Fruit fly (Drosophila melanogaster) whole organism, embryonic: ENCODE measurements around the gene CG17329.

Experiments
- CG10274 ChIP-seq: fragments of 200-800 bp; sonication (Bioruptor generic); optimal IDR thresholded peaks from 3 replicates; lab custom pipeline; 2017; ENCODE audit warnings: missing biosample characterization, mild to moderate bottlenecking, missing genetic modification characterization
- CG10979 ChIP-seq: fragments of 200-800 bp; sonication (Bioruptor generic); optimal IDR thresholded peaks from 2 replicates; lab custom pipeline; 2018; ENCODE audit warnings: missing biosample characterization, mild to moderate bottlenecking, missing genetic modification characterization, moderate library complexity
- CG12071 ChIP-seq: fragments of 200-800 bp; sonication (Bioruptor generic); optimal IDR thresholded peaks from 3 replicates; lab custom pipeline; 2018; ENCODE audit warnings: missing biosample characterization, mild to moderate bottlenecking, missing genetic modification characterization
- CG13775 ChIP-seq: fragments of 200-800 bp; sonication (Bioruptor generic); optimal IDR thresholded peaks from 3 replicates; lab custom pipeline; 2017; ENCODE audit warnings: missing biosample characterization, mild to moderate bottlenecking, missing genetic modification characterization
- CG16813 ChIP-seq: fragments of 200-800 bp; sonication (Bioruptor generic); IDR thresholded peaks from 3 replicates; pipeline ENCODE4 v1.3.6; 2022; ENCODE audit warnings: missing biosample characterization, missing genetic modification characterization; ENCODE audit not compliant: partially characterized antibody
- CG1792 ChIP-seq: fragments of 200-800 bp; sonication (Bioruptor generic); optimal IDR thresholded peaks from 2 replicates; lab custom pipeline; 2016; ENCODE audit warnings: missing biosample characterization, missing genetic modification characterization
- CG1832 ChIP-seq: fragments of 200-800 bp; sonication (Bioruptor generic); optimal IDR thresholded peaks from 2 replicates; lab custom pipeline; 2017; ENCODE audit warnings: missing biosample characterization, mild to moderate bottlenecking, missing genetic modification characterization, inconsistent platforms
- CG3163 ChIP-seq: fragments of 200-800 bp; sonication (Bioruptor generic); optimal IDR thresholded peaks from 3 replicates; lab custom pipeline; 2016; ENCODE audit warnings: missing biosample characterization, missing genetic modification characterization
- CG4404 ChIP-seq: fragments of 200-800 bp; sonication (Bioruptor generic); IDR thresholded peaks from 2 replicates; pipeline ENCODE4 v1.3.6; 2022; ENCODE audit warnings: missing biosample characterization, missing genetic modification characterization
- CG6254 ChIP-seq: fragments of 200-800 bp; sonication (Bioruptor generic); optimal IDR thresholded peaks from 3 replicates; lab custom pipeline; 2017; ENCODE audit warnings: mild to moderate bottlenecking, missing biosample characterization, missing genetic modification reagents, missing genetic modification characterization
- CG8359 ChIP-seq: fragments of 200-800 bp; sonication (Bioruptor generic); optimal IDR thresholded peaks from 2 replicates; lab custom pipeline; 2017; ENCODE audit warnings: missing biosample characterization, mild to moderate bottlenecking, missing genetic modification characterization, borderline replicate concordance
- CG8478 ChIP-seq: fragments of >200 bp; optimal IDR thresholded peaks from 2 replicates; lab custom pipeline; 2018
- CG9437 ChIP-seq: fragments of 200-800 bp; sonication (Bioruptor generic); optimal IDR thresholded peaks from 2 replicates; lab custom pipeline; 2018; ENCODE audit warnings: missing biosample characterization, mild to moderate bottlenecking, missing genetic modification characterization
- CoRest ChIP-seq: fragments of 200-800 bp; sonication (Bioruptor generic); optimal IDR thresholded peaks from 3 replicates; lab custom pipeline; 2018; ENCODE audit warnings: missing biosample characterization, mild to moderate bottlenecking, missing genetic modification characterization, moderate library complexity
- D ChIP-seq, 2 experiments: fragments of 200-800 bp in 1 of 2; fragments of >200 bp in 1 of 2; sonication (Bioruptor generic) in 1 of 2; optimal IDR thresholded peaks; 2 replicates in 1 of 2; 3 replicates in 1 of 2; lab custom pipeline; 2017; ENCODE audit warnings: mild to moderate bottlenecking in 1 of 2, missing biosample characterization in 1 of 2, missing genetic modification characterization in 1 of 2, missing genetic modification reagents in 1 of 2
- Dip2 ChIP-seq: fragments of 200-800 bp; sonication (Bioruptor generic); IDR thresholded peaks from 2 replicates; pipeline ENCODE4 v1.3.6; 2022; ENCODE audit warnings: missing biosample characterization, missing genetic modification characterization
- Doc2 ChIP-seq: fragments of 200-800 bp; sonication (Bioruptor generic); IDR thresholded peaks from 2 replicates; pipeline ENCODE4 v1.3.6; 2022; ENCODE audit warnings: missing biosample characterization, missing genetic modification characterization
- Eip74EF ChIP-seq, 2 experiments: fragments of 200-800 bp in 1 of 2; fragments of >200 bp in 1 of 2; sonication (Bioruptor generic) in 1 of 2; optimal IDR thresholded peaks; 2 replicates each; lab custom pipeline; 2017 to 2019; ENCODE audit warnings: missing biosample characterization in 2 of 2, missing genetic modification characterization in 2 of 2, mild to moderate bottlenecking in 1 of 2, moderate library complexity in 1 of 2
- Ets65A ChIP-seq: fragments of 200-800 bp; sonication (Bioruptor generic); peaks from one replicate; lab custom pipeline; 2016; ENCODE audit warnings: missing biosample characterization, missing genetic modification characterization
- Hmr ChIP-seq: fragments of 200-800 bp; sonication (Bioruptor generic); optimal IDR thresholded peaks from 3 replicates; lab custom pipeline; 2017; ENCODE audit warnings: mild to moderate bottlenecking, missing biosample characterization, missing genetic modification reagents, missing genetic modification characterization
- Hr3 ChIP-seq: fragments of 200-800 bp; sonication (Bioruptor generic); optimal IDR thresholded peaks from 3 replicates; lab custom pipeline; 2016; ENCODE audit warnings: missing biosample characterization, missing genetic modification characterization
- Hr51 ChIP-seq, 2 experiments: fragments of 200-800 bp; sonication (Bioruptor generic); optimal IDR thresholded peaks; 2 replicates in 1 of 2; 3 replicates in 1 of 2; lab custom pipeline; 2016 to 2018; ENCODE audit warnings: missing biosample characterization in 2 of 2, missing genetic modification characterization in 2 of 2, mild to moderate bottlenecking in 1 of 2, moderate library complexity in 1 of 2
- Med ChIP-seq: fragments of 200-800 bp; sonication (Bioruptor generic); peaks from one replicate; lab custom pipeline; 2016; ENCODE audit warnings: missing biosample characterization, missing genetic modification characterization, mild to moderate bottlenecking, inconsistent platforms, moderate library complexity
- Scr ChIP-seq: fragments of 200-800 bp; sonication (Bioruptor generic); IDR thresholded peaks from 2 replicates; pipeline ENCODE4 v1.3.6; 2022; ENCODE audit warnings: missing biosample characterization, missing genetic modification characterization; ENCODE audit not compliant: partially characterized antibody
- Trl ChIP-seq, 3 experiments: fragments of >200 bp in 2 of 3; fragments of 200-800 bp in 1 of 3; sonication (Bioruptor generic) in 1 of 3; optimal IDR thresholded peaks; 2 replicates in 1 of 3; 3 replicates in 2 of 3; lab custom pipeline; 2016 to 2017; ENCODE audit warnings: missing biosample characterization in 1 of 3, missing genetic modification characterization in 1 of 3
- ab ChIP-seq: fragments of 200-800 bp; sonication (Bioruptor generic); optimal IDR thresholded peaks from 2 replicates; lab custom pipeline; 2016; ENCODE audit warnings: missing biosample characterization, missing genetic modification characterization
- ase ChIP-seq: fragments of 200-800 bp; sonication (Bioruptor generic); IDR thresholded peaks from 3 replicates; pipeline ENCODE4 v1.3.6; 2022; ENCODE audit warnings: missing biosample characterization, missing genetic modification characterization
- az2 ChIP-seq: fragments of 200-800 bp; sonication (Bioruptor generic); optimal IDR thresholded peaks from 3 replicates; lab custom pipeline; 2016; ENCODE audit warnings: missing biosample characterization, missing genetic modification characterization
- bcd ChIP-seq: fragments of 200-800 bp; sonication (Bioruptor generic); optimal IDR thresholded peaks from 2 replicates; lab custom pipeline; 2017; ENCODE audit warnings: missing biosample characterization, mild to moderate bottlenecking, missing genetic modification characterization
- cad ChIP-seq: fragments of >200 bp; optimal IDR thresholded peaks from 2 replicates; lab custom pipeline; 2017; ENCODE audit warnings: missing biosample characterization, missing genetic modification characterization
- cato ChIP-seq: fragments of 200-800 bp; sonication (Bioruptor generic); optimal IDR thresholded peaks from 2 replicates; lab custom pipeline; 2016; ENCODE audit warnings: missing biosample characterization, missing genetic modification characterization, borderline replicate concordance
- cg ChIP-seq: fragments of 200-800 bp; sonication (Bioruptor generic); optimal IDR thresholded peaks from 3 replicates; lab custom pipeline; 2019; ENCODE audit warnings: missing biosample characterization, mild to moderate bottlenecking, missing genetic modification characterization, moderate library complexity
- en ChIP-seq: fragments of 200-800 bp; sonication (Bioruptor generic); optimal IDR thresholded peaks from 2 replicates; lab custom pipeline; 2016; ENCODE audit warnings: missing biosample characterization, missing genetic modification characterization
- fd64A ChIP-seq: fragments of 200-800 bp; sonication (Bioruptor generic); optimal IDR thresholded peaks from 3 replicates; lab custom pipeline; 2018; ENCODE audit warnings: missing biosample characterization, mild to moderate bottlenecking, missing genetic modification characterization
- kni ChIP-seq: fragments of 200-800 bp; sonication (Bioruptor generic); optimal IDR thresholded peaks from 3 replicates; lab custom pipeline; 2017; ENCODE audit warnings: mild to moderate bottlenecking, missing biosample characterization, missing genetic modification reagents, missing genetic modification characterization
- nerfin-1 ChIP-seq: fragments of 200-800 bp; sonication (Bioruptor generic); optimal IDR thresholded peaks from 3 replicates; lab custom pipeline; 2019; ENCODE audit warnings: missing biosample characterization, mild to moderate bottlenecking, missing genetic modification characterization, moderate library complexity
- nmo ChIP-seq: fragments of 200-800 bp; sonication (Bioruptor generic); optimal IDR thresholded peaks from 2 replicates; lab custom pipeline; 2018; ENCODE audit warnings: missing biosample characterization, mild to moderate bottlenecking, missing genetic modification characterization, moderate library complexity
- oc ChIP-seq: fragments of 200-800 bp; sonication (Bioruptor generic); optimal IDR thresholded peaks from 2 replicates; lab custom pipeline; 2018; ENCODE audit warnings: missing biosample characterization, mild to moderate bottlenecking, missing genetic modification characterization, moderate library complexity
- onecut ChIP-seq: fragments of 200-800 bp; sonication (Bioruptor generic); IDR thresholded peaks from 2 replicates; pipeline ENCODE4 v1.3.6; 2022; ENCODE audit warnings: missing biosample characterization, missing genetic modification characterization
- pnt ChIP-seq: fragments of 200-800 bp; sonication (Bioruptor generic); optimal IDR thresholded peaks from 3 replicates; lab custom pipeline; 2016; ENCODE audit warnings: missing biosample characterization, missing genetic modification characterization
- pros ChIP-seq: fragments of 200-800 bp; sonication (Bioruptor generic); optimal IDR thresholded peaks from 3 replicates; lab custom pipeline; 2019; ENCODE audit warnings: missing biosample characterization, mild to moderate bottlenecking, missing genetic modification characterization, moderate library complexity
- schlank ChIP-seq: fragments of 200-800 bp; sonication (Bioruptor generic); optimal IDR thresholded peaks from 2 replicates; lab custom pipeline; 2018; ENCODE audit warnings: missing biosample characterization, mild to moderate bottlenecking, missing genetic modification characterization
- tgo ChIP-seq: fragments of 200-800 bp; sonication (Bioruptor generic); IDR thresholded peaks from 3 replicates; pipeline ENCODE4 v1.3.6; 2022; ENCODE audit warnings: missing biosample characterization, missing genetic modification characterization
- tll ChIP-seq, 2 experiments: fragments of 200-800 bp in 1 of 2; fragments of >200 bp in 1 of 2; sonication (Bioruptor generic) in 1 of 2; optimal IDR thresholded peaks; 2 replicates each; lab custom pipeline; 2017 to 2019; ENCODE audit warnings: missing biosample characterization in 2 of 2, missing genetic modification characterization in 2 of 2, mild to moderate bottlenecking in 1 of 2, moderate library complexity in 1 of 2
- toy ChIP-seq: fragments of 200-800 bp; sonication (Bioruptor generic); IDR thresholded peaks from 2 replicates; pipeline ENCODE4 v1.3.6; 2022; ENCODE audit warnings: missing biosample characterization, missing genetic modification characterization
- wdn ChIP-seq: fragments of 200-800 bp; sonication (Bioruptor generic); IDR thresholded peaks from 2 replicates; pipeline ENCODE4 v1.3.6; 2022; ENCODE audit warnings: missing biosample characterization, missing genetic modification characterization
- zfh1 ChIP-seq: fragments of 200-800 bp; sonication (Bioruptor generic); IDR thresholded peaks from 3 replicates; pipeline ENCODE4 v1.3.6; 2022; ENCODE audit warnings: missing biosample characterization, missing genetic modification characterization

Gene CG17329

DNA sequence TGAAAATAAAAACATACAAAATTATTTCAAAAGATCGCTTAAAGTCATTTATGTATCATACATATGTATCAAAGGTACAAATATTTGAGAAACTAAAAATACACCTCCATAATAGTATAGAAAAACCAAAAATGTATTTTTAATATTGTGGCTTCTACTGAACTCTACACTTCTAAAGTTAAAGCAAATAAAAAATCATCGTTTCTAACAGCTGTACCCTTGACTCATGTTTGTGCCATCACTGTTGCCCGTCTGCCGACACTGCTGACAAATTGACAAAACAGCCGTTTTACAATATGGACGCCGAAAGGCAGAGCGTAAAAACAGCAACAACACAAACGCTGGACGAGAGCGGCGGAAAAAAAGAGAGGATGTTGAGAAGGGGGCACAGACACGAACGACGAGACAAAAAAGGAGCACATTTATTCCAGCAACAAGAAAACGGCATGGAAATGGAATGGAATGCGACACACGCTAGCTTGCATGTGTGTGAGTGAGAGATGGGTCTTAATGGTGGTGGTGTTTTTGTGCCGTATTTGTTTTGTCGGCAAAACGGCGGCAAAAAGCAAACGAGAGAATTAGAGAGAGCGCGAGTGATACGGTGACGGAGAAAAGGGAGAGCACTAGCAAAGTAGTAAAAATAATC lies 4.6 kb upstream of the CG17329 start (continued):
- TF ChIP-seq CG6254, result peak; percentile 82
- TF ChIP-seq pros (GFP tag; lab: Kevin White, UChicago), result peak; percentile 79
- peak; percentile 96 for TF ChIP-seq onecut
- peak; percentile 74 for TF ChIP-seq az2 (GFP tag; lab: Kevin White, UChicago)
- TF ChIP-seq Eip74EF (GFP tag; optimal IDR thresholded peaks at IDR 0.05; lab: Kevin White, UChicago), result peak in 1 of 2 experiments; percentile 66
- peak; percentile 86 for TF ChIP-seq Hmr
- no peak for TF ChIP-seq cad
- TF ChIP-seq schlank (tag; lab: Kevin White, UChicago), result peak; percentile 65
- TF ChIP-seq pnt (GFP tag; lab: Kevin White, UChicago), result peak; percentile 72
- peak; percentile 56 for TF ChIP-seq CG9437 (GFP tag; lab: Kevin White, UChicago)
- TF ChIP-seq Scr, result no peak

DNA sequence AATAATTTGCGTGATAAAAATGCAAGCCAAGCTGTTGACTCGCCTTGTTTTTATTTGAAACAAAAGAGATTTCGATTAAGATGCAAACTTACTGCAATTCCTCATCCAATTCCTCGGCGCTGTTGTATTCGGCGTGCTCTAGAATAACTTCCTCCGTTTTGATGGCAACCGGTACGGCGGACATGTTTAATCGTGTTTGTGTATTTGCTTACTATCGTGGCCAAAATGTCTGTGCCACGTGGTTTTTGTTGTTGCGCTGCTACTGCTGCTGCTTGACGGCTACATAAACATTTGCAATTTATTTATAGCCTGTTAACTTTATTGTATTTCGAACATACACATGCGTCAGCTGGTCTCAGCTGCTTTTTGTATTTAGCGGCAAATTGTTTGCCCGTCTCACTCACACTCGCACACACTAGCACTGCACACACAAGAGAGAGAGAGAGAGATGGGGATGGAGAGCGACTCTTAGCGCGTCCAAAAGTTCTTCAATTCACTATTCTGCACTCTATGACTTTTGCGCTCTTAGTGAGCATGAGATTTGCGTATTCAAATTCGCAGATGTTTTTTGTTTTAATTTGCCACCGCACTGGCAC lies 4.0 kb upstream of the CG17329 start:
- TF ChIP-seq CG6254, result no peak
- TF ChIP-seq CG16813 (GFP tag; lab: Robert Waterston, UW), result no peak
- no peak for TF ChIP-seq CG4404 (GFP tag; lab: Robert Waterston, UW)
- no peak for TF ChIP-seq CG13775
- peak; percentile 17 for TF ChIP-seq D (optimal IDR thresholded peaks at IDR 0.05; lab: Kevin White, UChicago)
- no peak for TF ChIP-seq D (GFP tag; optimal IDR thresholded peaks at IDR 0.05; lab: Kevin White, UChicago)
- no peak for TF ChIP-seq CG12071 (GFP tag; lab: Kevin White, UChicago)
- no peak for TF ChIP-seq tgo (GFP tag; lab: Robert Waterston, UW)
- no peak for TF ChIP-seq CoRest (tag; lab: Kevin White, UChicago)
- peak; percentile 61 for TF ChIP-seq kni
- TF ChIP-seq CG1832 (GFP tag; lab: Kevin White, UChicago), result peak; percentile 85
- no peak for TF ChIP-seq nerfin-1 (tag; lab: Kevin White, UChicago)
- peak; percentile 32 for TF ChIP-seq CG8359 (GFP tag; lab: Kevin White, UChicago)
- no peak for TF ChIP-seq ab (GFP tag; lab: Kevin White, UChicago)
- peak; percentile 23 for TF ChIP-seq Med (GFP tag; lab: Kevin White, UChicago)
- TF ChIP-seq Hr51 (GFP tag; optimal IDR thresholded peaks at IDR 0.05; lab: Kevin White, UChicago), result no peak
- no peak for TF ChIP-seq Dip2 (GFP tag; lab: Robert Waterston, UW)
- TF ChIP-seq Trl (optimal IDR thresholded peaks at IDR 0.05; lab: Kevin White, UChicago), result peak; percentile 62 to 74
- no peak for TF ChIP-seq Trl (GFP tag; optimal IDR thresholded peaks at IDR 0.05; lab: Kevin White, UChicago)
- TF ChIP-seq cg, result peak; percentile 73
- no peak for TF ChIP-seq Doc2 (GFP tag; lab: Robert Waterston, UW)
- peak in 1 of 2 experiments; percentile 38 for TF ChIP-seq tll (GFP tag; optimal IDR thresholded peaks at IDR 0.05; lab: Kevin White, UChicago)
- no peak for TF ChIP-seq Ets65A (GFP tag; lab: Kevin White, UChicago)
- no peak for TF ChIP-seq nmo (GFP tag; lab: Kevin White, UChicago)
- TF ChIP-seq CG8478 (lab: Kevin White, UChicago), result peak; percentile 43
- no peak for TF ChIP-seq CG10274
- TF ChIP-seq toy (GFP tag; lab: Robert Waterston, UW), result no peak
- TF ChIP-seq cato (GFP tag; lab: Kevin White, UChicago), result no peak
- TF ChIP-seq Hr3 (GFP tag; lab: Kevin White, UChicago), result no peak
- no peak for TF ChIP-seq CG3163
- no peak for TF ChIP-seq ase (GFP tag; lab: Robert Waterston, UW)
- TF ChIP-seq wdn (GFP tag; lab: Robert Waterston, UW), result no peak
- no peak for TF ChIP-seq bcd (GFP tag; lab: Kevin White, UChicago)
- no peak for TF ChIP-seq CG10979 (tag; lab: Kevin White, UChicago)
- no peak for TF ChIP-seq oc (tag; lab: Kevin White, UChicago)
- no peak for TF ChIP-seq CG1792 (GFP tag; lab: Kevin White, UChicago)
- no peak for TF ChIP-seq zfh1
- no peak for TF ChIP-seq en (GFP tag; lab: Kevin White, UChicago)
- TF ChIP-seq fd64A, result peak; percentile 6
